Fruit fly (Drosophila melanogaster) whole organism, pupa: Measurements from ENCODE around the gene CG17321.

Source experiments
- CG8159 ChIP-seq: fragments of 200-800 bp; sonication (Bioruptor generic); optimal IDR thresholded peaks from 3 replicates; lab custom pipeline; 2018; ENCODE audit warnings: missing biosample characterization, mild to moderate bottlenecking, missing genetic modification characterization, moderate library complexity
- rn ChIP-seq: fragments of 200-800 bp; sonication (Bioruptor generic); IDR thresholded peaks from 2 replicates; pipeline ENCODE4 v1.3.6; 2022; ENCODE audit warnings: missing biosample characterization, missing genetic modification characterization

DNA sequence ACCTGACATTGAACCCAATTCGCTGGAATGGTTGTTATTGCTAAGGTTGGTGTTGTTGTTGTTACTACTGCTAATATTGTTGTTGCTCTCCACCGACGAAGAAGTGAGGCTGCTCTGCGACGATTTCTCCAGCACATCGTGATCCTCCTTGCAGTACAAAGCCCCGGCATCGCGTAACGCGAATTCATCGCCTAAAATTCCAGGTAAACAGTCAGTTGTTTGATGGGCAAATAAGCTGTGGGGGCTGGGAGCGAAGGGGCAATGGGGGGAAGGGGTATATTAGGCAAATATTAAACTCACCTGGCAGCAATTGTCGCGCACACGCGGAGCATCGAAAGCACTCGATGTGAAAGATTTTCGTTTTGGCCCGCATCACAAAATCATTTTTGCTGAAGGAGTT lies 19.1 kb downstream of the CG17321 start:
- TF ChIP-seq CG8159 (tag; lab: Kevin White, UChicago) (no peak), rn (GFP tag; lab: Robert Waterston, UW) (no peak)
